Fruit fly (Drosophila melanogaster): ENCODE data around the gene galla-2.

Gene galla-2

DNA sequence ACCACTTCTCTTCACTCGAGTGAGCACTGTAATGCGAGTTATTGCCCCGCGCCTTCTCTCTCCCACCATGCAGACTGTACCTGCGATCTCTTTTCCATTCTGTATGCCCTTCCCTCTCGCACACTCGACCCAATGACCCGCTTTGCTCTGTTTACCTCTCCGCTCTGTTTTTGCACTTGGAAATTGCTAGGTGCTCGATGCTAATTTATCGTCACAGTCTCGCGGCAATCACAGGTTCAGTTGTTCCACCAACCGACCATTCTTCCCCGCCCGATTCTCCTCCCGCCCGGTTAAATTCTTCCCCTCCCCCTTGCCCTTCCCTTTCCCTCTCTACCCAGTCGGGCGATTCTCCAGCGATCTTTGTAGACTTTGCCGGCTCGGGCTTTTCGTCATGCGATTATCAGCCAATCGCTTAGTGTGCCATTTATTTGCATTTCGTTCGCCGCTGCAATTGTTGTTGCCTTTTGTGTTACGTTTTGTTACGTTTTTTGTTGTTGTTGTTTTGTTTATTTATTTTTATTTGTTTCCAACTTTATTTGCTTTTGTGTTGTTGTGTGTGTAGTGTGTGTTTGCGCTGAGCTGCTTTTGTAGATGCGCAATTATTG, 14.8 kb upstream of the galla-2 start:
- TF ChIP-seq Sin3A (optimal IDR thresholded peaks at IDR 0.05): no peak
- TF ChIP-seq ttk (optimal IDR thresholded peaks at IDR 0.05): no peak
- no peak for TF ChIP-seq insv (optimal IDR thresholded peaks at IDR 0.05)
- TF ChIP-seq psq (optimal IDR thresholded peaks at IDR 0.05): no peak
- no peak for TF ChIP-seq h (optimal IDR thresholded peaks at IDR 0.05)
- TF ChIP-seq Myc (optimal IDR thresholded peaks at IDR 0.05): no peak

DNA sequence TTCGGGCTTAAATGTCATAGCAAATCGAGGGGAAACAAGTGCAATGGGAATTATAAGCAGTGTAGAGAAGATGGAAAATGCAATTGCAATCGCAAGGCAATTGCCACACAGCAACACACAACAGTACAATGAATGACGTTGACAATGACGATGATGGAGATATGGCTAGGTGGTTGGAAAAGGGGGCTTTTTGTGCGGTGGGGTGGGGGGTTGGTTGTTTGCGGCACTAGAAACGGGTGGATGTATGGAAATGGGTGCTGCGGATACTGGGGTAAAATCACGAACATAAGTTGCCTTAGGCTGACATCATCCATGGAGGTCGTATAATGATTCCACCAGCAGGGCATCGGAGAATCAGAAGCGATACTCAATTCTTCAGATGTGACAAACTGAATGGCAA, 13.5 kb upstream of the galla-2 start:
- TF ChIP-seq ttk (optimal IDR thresholded peaks at IDR 0.05): no peak
- TF ChIP-seq psq (optimal IDR thresholded peaks at IDR 0.05): no peak
- no peak for TF ChIP-seq Myc (optimal IDR thresholded peaks at IDR 0.05)
- no peak for TF ChIP-seq Sin3A (optimal IDR thresholded peaks at IDR 0.05)
- no peak for TF ChIP-seq h (optimal IDR thresholded peaks at IDR 0.05)
- TF ChIP-seq insv (optimal IDR thresholded peaks at IDR 0.05): no peak

DNA sequence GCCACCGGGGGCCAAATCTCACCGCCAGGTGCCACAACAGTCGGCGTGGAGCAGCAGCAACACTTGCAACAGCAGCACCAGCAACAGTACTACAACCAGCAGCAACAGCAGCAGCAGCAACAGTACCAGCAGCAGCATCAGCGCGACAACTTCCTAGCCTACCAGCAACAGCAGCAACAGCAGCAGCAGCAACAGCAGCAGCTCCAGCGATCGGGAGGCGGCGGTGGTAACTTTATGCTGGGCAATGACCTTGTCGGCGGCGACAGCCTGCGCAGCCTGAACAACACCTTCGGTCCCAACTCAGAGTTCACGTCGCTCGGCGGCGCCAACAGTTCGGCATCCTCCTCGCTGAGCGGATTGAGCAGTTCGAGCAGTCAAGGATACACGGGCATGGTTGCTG, 12.6 kb upstream of the galla-2 start:
- no peak for TF ChIP-seq insv (optimal IDR thresholded peaks at IDR 0.05)

DNA sequence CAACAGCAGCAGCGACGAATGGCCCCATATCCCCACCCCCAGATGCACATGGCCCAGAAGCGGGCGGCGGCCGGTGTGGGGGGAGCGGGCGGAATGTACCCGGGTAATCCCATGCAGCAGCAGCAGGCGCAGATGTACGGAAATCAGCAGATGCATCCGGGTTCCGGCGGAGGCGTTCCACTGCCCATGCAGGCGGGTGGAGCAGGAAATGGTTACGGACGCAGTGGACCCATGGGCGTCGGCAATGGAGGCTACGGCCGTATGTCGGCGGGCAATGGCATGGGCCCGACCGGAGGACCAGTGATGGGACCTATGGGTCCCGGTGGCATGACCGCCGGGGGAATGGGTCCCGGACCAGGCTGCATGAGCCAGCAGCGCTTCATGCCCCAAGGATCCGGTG, 11.2 kb upstream of the galla-2 start:
- TF ChIP-seq Myc (optimal IDR thresholded peaks at IDR 0.05): no peak
- TF ChIP-seq ttk (optimal IDR thresholded peaks at IDR 0.05): no peak
- TF ChIP-seq insv (optimal IDR thresholded peaks at IDR 0.05): no peak
- TF ChIP-seq h (optimal IDR thresholded peaks at IDR 0.05): no peak
- TF ChIP-seq psq (optimal IDR thresholded peaks at IDR 0.05): no peak
- no peak for TF ChIP-seq Sin3A (optimal IDR thresholded peaks at IDR 0.05)

DNA sequence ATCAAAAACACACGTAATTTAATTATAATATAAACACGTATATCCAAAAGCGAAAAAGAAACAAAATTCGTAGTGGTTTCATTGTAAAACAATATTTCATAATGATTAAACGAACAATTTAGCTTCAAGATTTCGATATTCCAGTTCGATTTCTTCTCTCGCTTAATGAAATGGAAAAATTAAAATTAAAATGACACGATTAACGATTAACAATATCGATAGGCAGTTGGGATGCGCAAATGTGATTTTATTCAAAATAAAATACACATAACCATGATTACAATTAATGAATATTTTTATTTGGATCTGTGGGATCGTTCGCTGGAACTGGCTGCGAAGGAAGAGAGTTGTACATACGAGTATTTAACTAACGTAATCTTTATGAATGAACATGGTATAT, 6.7 kb upstream of the galla-2 start:
- no peak for TF ChIP-seq insv (optimal IDR thresholded peaks at IDR 0.05)
- no peak for TF ChIP-seq psq (optimal IDR thresholded peaks at IDR 0.05)
- no peak for TF ChIP-seq ttk (optimal IDR thresholded peaks at IDR 0.05)
- no peak for TF ChIP-seq Sin3A (optimal IDR thresholded peaks at IDR 0.05)
- no peak for TF ChIP-seq Myc (optimal IDR thresholded peaks at IDR 0.05)
- no peak for TF ChIP-seq h (optimal IDR thresholded peaks at IDR 0.05)

DNA sequence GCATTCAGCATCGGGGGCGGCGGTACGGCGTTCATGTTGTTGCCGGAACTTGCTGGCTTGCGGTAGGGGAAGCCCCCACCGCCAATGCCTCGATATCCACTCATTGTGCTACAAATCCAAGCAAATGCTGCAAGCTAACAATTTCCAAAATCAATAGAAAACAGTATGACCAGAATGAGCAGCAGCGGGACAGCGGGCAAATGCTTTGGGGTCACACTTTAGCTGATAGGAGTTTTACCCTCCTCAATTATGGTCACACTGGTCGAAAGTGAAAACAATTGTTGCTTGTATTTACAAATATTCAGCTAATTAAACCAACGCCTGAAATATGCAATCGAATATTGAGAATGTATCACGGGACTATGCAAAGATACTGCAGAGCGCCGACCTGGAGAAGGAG, 3.8 kb upstream of the galla-2 start, which contains the start of the genes CG6418 and Blos4:
Gene CG6418 (minus strand): TSS at position 196 of the 400 bp plus-strand sequence.
Gene Blos4 (plus strand): TSS at position 244 of the 400 bp plus-strand sequence.
- no peak for TF ChIP-seq Myc (optimal IDR thresholded peaks at IDR 0.05)
- TF ChIP-seq psq (optimal IDR thresholded peaks at IDR 0.05): no peak
- TF ChIP-seq Sin3A (optimal IDR thresholded peaks at IDR 0.05): no peak
- TF ChIP-seq h (optimal IDR thresholded peaks at IDR 0.05): no peak
- TF ChIP-seq insv (optimal IDR thresholded peaks at IDR 0.05): no peak
- no peak for TF ChIP-seq ttk (optimal IDR thresholded peaks at IDR 0.05)

DNA sequence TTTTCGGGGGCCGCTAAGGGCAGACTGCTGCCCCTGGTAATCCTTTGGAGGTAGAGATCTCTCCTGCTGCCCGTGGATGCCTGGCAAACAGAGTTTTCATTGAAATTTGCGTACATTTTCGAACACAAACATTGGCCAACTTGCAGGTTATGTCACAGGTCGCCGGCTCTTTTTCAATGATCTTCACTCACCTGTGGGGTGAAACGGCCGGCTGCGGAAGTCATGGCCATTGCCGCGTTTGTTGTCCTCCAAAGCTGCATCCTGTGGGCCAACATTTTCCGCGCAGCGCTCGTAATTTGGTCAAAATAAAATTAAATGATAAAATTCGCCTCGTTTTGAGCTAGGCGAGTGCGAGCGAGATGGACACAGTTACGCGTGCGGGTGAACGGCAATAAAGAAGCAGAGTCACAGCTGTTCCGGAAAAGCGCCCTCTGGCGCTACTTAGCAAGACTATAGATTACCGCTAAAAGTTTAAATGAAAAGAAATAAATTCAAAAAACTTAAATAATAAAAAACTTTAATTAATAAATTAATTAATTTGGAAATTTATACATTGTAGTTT, 3.1 kb downstream of the galla-2 start:
- TF ChIP-seq insv (optimal IDR thresholded peaks at IDR 0.05): no peak
- TF ChIP-seq ttk (optimal IDR thresholded peaks at IDR 0.05): no peak
- no peak for TF ChIP-seq h (optimal IDR thresholded peaks at IDR 0.05)
- no peak for TF ChIP-seq Myc (optimal IDR thresholded peaks at IDR 0.05)
- no peak for TF ChIP-seq Sin3A (optimal IDR thresholded peaks at IDR 0.05)

DNA sequence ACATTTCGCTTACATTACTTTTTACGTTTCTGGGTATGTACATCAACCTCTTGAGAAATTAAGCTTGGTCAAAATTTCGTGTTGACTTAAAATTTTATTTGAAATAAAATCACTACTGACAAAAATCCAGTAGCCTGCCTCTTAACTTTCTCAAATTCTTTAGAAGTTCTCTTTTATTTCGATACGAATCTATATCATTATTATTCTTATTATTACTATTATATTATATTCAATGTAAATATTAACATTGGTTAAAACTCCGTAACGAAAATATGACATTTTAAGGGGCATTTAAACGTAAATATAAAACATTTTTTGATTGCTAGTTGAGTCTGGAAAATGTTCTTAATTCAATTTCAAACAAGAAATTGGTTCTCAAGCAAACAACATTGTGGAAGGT, 3.7 kb downstream of the galla-2 start, which contains the start of gene OXA1L:
Gene OXA1L (minus strand): TSS at position 101 of the 400 bp plus-strand sequence.
- TF ChIP-seq h (optimal IDR thresholded peaks at IDR 0.05): no peak
- no peak for TF ChIP-seq Myc (optimal IDR thresholded peaks at IDR 0.05)
- no peak for TF ChIP-seq insv (optimal IDR thresholded peaks at IDR 0.05)
- TF ChIP-seq psq (optimal IDR thresholded peaks at IDR 0.05): no peak
- no peak for TF ChIP-seq ttk (optimal IDR thresholded peaks at IDR 0.05)
- no peak for TF ChIP-seq Sin3A (optimal IDR thresholded peaks at IDR 0.05)

DNA sequence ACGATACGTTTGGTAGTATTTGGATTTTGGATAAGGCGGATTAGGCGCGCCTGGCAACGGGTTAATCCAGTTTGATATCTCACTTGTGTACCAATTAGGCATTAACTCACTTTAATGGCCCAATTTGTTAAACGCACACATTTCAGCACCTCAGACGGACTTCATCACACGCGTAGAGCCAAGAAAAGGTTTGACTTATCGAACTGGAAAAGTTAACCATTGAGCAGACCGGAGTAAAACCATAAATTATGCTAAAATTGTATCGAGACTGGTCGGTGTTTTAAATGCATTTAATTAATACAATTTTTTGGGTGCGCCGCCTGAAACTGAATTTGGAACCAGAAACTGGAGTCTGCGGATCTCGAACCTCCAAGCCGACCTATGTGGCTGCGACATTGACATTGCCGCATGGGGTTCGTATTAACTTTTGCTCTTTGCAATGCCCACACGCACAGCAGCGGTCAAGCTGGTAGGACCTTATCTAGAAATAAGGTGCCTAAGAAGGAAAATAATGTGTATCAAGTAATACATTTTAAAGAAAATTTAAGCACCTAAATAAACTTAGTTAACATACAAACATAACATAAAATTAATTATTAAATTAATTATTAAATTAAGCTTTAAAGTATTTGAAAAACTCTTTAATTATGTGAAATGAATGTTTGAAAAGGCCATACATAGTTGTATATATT, 6.5 kb downstream of the galla-2 start:
- TF ChIP-seq insv (optimal IDR thresholded peaks at IDR 0.05) (no peak), psq (optimal IDR thresholded peaks at IDR 0.05) (no peak)

DNA sequence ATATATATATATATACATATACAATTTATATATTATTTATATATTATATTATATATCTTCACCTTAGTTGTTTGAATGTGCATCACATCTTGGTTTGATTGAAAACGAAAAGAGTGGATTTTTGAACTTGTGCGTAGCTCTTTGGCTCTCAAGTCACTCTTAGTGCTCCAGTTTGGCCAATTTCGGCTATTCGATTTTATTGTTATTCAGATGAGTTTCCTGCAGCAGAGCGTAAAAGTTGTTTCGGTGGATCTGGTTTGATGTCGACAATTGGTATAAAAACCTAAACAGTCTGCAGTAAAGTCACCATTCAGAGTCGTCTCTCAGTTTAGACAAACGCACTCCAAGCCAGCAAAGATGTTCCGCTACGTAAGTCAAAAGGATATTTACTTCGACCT, 7.0 kb downstream of the galla-2 start, which contains the start of gene Cpr67Fa1:
Gene Cpr67Fa1 (plus strand): TSS at position 299 of the 398 bp plus-strand sequence.
- TF ChIP-seq insv (optimal IDR thresholded peaks at IDR 0.05): no peak
- no peak for TF ChIP-seq Sin3A (optimal IDR thresholded peaks at IDR 0.05)
- TF ChIP-seq Myc (optimal IDR thresholded peaks at IDR 0.05): no peak
- no peak for TF ChIP-seq h (optimal IDR thresholded peaks at IDR 0.05)
- TF ChIP-seq ttk (optimal IDR thresholded peaks at IDR 0.05): no peak
- TF ChIP-seq psq (optimal IDR thresholded peaks at IDR 0.05): no peak

DNA sequence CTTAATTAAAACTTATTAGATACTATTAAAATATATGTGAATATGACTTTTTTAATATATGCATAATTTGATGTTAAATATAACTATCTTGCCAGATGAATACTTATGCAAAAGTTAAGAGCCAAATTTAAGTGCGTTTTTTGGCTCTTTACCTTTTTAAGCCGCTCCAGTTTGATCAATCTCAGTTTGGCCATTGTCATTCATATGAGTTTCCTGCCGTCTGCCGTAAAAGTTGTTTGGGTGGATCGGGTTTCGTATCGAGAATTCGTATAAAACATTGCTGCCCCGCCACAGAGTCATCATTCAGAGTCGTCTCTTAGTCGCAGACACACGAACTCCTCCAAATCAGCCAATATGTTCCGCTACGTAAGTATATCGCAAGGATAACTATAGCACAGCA, 8.7 kb downstream of the galla-2 start, which contains the start of gene Cpr67Fa2:
Gene Cpr67Fa2 (plus strand): TSS at position 301 of the 400 bp plus-strand sequence.
- no peak for TF ChIP-seq h (optimal IDR thresholded peaks at IDR 0.05)
- no peak for TF ChIP-seq insv (optimal IDR thresholded peaks at IDR 0.05)
- TF ChIP-seq Sin3A (optimal IDR thresholded peaks at IDR 0.05): no peak
- no peak for TF ChIP-seq Myc (optimal IDR thresholded peaks at IDR 0.05)
- no peak for TF ChIP-seq ttk (optimal IDR thresholded peaks at IDR 0.05)
- no peak for TF ChIP-seq psq (optimal IDR thresholded peaks at IDR 0.05)

DNA sequence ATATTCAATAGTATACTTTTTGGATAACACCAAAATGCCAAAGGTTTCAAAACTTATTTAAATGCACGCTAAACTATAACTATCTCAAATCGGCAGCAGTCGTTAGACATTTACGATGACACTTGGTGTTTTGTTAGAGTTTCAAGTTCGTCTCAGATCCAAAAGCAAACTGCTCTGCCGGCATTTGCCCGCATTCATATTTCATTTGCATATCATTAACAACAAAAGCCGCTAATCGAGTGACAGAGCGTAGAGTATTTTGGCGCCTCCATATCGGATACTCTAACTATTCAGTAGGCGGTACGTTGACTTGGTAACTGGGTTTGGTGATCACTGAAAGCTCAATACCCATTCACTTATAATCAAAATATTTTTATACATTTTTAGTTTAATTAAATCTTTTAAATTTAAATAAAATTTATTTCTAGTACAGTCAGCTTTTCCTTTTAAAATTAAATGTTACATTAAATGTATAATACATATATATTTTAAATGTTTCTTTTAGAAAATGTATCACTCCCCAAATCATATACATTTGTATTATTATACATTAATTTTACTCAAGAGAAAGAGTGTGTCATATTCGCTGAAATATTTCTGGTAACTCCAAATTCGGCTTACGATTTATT, 10.6 kb downstream of the galla-2 start:
- TF ChIP-seq psq (optimal IDR thresholded peaks at IDR 0.05) (no peak), h (optimal IDR thresholded peaks at IDR 0.05) (no peak), ttk (optimal IDR thresholded peaks at IDR 0.05) (no peak), insv (optimal IDR thresholded peaks at IDR 0.05) (no peak), Sin3A (optimal IDR thresholded peaks at IDR 0.05) (no peak), Myc (optimal IDR thresholded peaks at IDR 0.05) (no peak)

Data from Kc167 (cell line).